Fruit fly (Drosophila melanogaster) whole organism, adult: ENCODE data around the gene CG18744.

Experiments used
- CG14711 ChIP-seq: fragments of 200-800 bp; sonication (Bioruptor generic); optimal IDR thresholded peaks from 2 replicates; lab custom pipeline; 2018; ENCODE audit warnings: missing biosample characterization, mild to moderate bottlenecking, missing genetic modification characterization, moderate library complexity
- CG7101 ChIP-seq: fragments of 200-800 bp; sonication (Bioruptor generic); optimal IDR thresholded peaks from 2 replicates; lab custom pipeline; 2018; ENCODE audit warnings: missing biosample characterization, mild to moderate bottlenecking, missing genetic modification characterization, moderate library complexity
- Clk ChIP-seq: fragments of 200-800 bp; sonication (Bioruptor generic); optimal IDR thresholded peaks from 2 replicates; lab custom pipeline; 2017; ENCODE audit warnings: missing biosample characterization, missing genetic modification characterization
- Mnt ChIP-seq: fragments of 200-800 bp; sonication (Bioruptor generic); optimal IDR thresholded peaks from 2 replicates; lab custom pipeline; 2016; ENCODE audit warnings: missing biosample characterization, mild to moderate bottlenecking, missing genetic modification characterization
- cic ChIP-seq: fragments of 200-800 bp; sonication (Bioruptor generic); optimal IDR thresholded peaks from 2 replicates; lab custom pipeline; 2017; ENCODE audit warnings: missing biosample characterization, mild to moderate bottlenecking, missing genetic modification characterization, moderate library complexity
- cnc ChIP-seq, 2 experiments: fragments of >200 bp; optimal IDR thresholded peaks; 2 replicates each; lab custom pipeline; 2017
- ovo ChIP-seq: fragments of 200-800 bp; sonication (Bioruptor generic); optimal IDR thresholded peaks from 2 replicates; lab custom pipeline; 2016; ENCODE audit warnings: missing biosample characterization, missing genetic modification characterization
- tj ChIP-seq: fragments of 200-800 bp; sonication (Bioruptor generic); optimal IDR thresholded peaks from 3 replicates; lab custom pipeline; 2017; ENCODE audit warnings: missing biosample characterization, mild to moderate bottlenecking, missing genetic modification characterization, moderate library complexity

- no peak for TF ChIP-seq cnc (optimal IDR thresholded peaks at IDR 0.05; lab: Kevin White, UChicago)
- no peak for TF ChIP-seq CG14711
- TF ChIP-seq tj (GFP tag; lab: Kevin White, UChicago): no peak
- TF ChIP-seq CG7101: no peak
- TF ChIP-seq ovo (GFP tag; lab: Kevin White, UChicago): no peak
- no peak for TF ChIP-seq Clk
- peak; percentile 53 for TF ChIP-seq Mnt (GFP tag; lab: Kevin White, UChicago)
- TF ChIP-seq cic (GFP tag; lab: Kevin White, UChicago): peak; percentile 81
Measured at dm6 chr3R:7798525-7798924, at the start of gene CG18744.
